Fruit fly (Drosophila melanogaster): ENCODE measurements around the gene Dop1R2.

DNA sequence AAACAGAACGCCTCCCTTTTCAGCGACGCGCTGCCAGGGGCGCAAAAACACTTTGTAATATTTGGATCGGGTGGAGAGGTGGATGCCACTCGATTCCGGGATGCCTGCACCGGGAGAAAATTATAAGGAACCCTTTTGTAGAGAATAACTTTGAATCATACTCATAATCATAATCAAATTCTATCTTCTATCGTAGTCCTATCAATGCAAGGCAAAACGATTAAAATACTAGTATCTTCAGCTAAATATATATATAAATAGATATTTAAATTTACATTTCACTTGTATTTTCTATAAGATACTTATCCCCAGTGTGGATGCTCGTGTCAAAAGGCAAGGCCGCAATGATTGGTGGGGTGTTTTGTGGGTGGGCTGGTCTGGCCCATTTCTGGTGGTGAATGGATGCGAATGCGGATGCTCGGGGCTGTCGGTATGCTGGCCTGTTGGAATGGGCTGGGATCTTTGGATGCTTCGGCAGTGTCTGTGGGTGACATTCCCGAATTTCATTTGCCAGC lies 46.1 kb upstream of the Dop1R2 start:
- no peak for TF ChIP-seq cyc (GFP tag; optimal IDR thresholded peaks at IDR 0.05)
- TF ChIP-seq OdsH (GFP tag; optimal IDR thresholded peaks at IDR 0.05): no peak
